Fruit fly (Drosophila melanogaster) whole organism, embryonic: ENCODE results near the gene Ir87a.

ENCODE experiments used
- Abd-B ChIP-seq: fragments of 200-800 bp; sonication (Bioruptor generic); optimal IDR thresholded peaks from 2 replicates; lab custom pipeline; 2018; ENCODE audit warnings: missing biosample characterization, mild to moderate bottlenecking, missing genetic modification characterization, moderate library complexity
- Atf6 ChIP-seq: fragments of 200-800 bp; sonication (Bioruptor generic); IDR thresholded peaks from 2 replicates; pipeline ENCODE4 v1.3.6; 2022; ENCODE audit warnings: missing biosample characterization, missing genetic modification characterization
- CG1024 ChIP-seq: fragments of 200-800 bp; sonication (Bioruptor generic); IDR thresholded peaks from 2 replicates; pipeline ENCODE4 v1.3.6; 2022; ENCODE audit warnings: missing biosample characterization, missing genetic modification characterization
- CG10959 ChIP-seq: fragments of 200-800 bp; sonication (Bioruptor generic); IDR thresholded peaks from 2 replicates; pipeline ENCODE4 v1.3.6; 2022; ENCODE audit warnings: missing biosample characterization, missing genetic modification characterization
- CG12104 ChIP-seq: fragments of 200-800 bp; sonication (Bioruptor generic); optimal IDR thresholded peaks from 3 replicates; lab custom pipeline; 2016; ENCODE audit warnings: missing biosample characterization, missing genetic modification characterization
- CG12219 ChIP-seq: fragments of 200-800 bp; sonication (Bioruptor generic); optimal IDR thresholded peaks from 3 replicates; lab custom pipeline; 2018; ENCODE audit warnings: missing biosample characterization, mild to moderate bottlenecking, missing genetic modification characterization
- CG12659 ChIP-seq: fragments of 200-800 bp; sonication (Bioruptor generic); optimal IDR thresholded peaks from 3 replicates; lab custom pipeline; 2017; ENCODE audit warnings: mild to moderate bottlenecking, missing biosample characterization, missing genetic modification reagents, missing genetic modification characterization
- CG13296 ChIP-seq: fragments of 200-800 bp; sonication (Bioruptor generic); optimal IDR thresholded peaks from 3 replicates; lab custom pipeline; 2018; ENCODE audit warnings: missing biosample characterization, mild to moderate bottlenecking, missing genetic modification characterization
- CG13424 ChIP-seq: fragments of 200-800 bp; sonication (Bioruptor generic); optimal IDR thresholded peaks from 2 replicates; lab custom pipeline; 2019; ENCODE audit warnings: missing biosample characterization, mild to moderate bottlenecking, missing genetic modification characterization, moderate library complexity
- CG14860 ChIP-seq: fragments of 200-800 bp; sonication (Bioruptor generic); IDR thresholded peaks from 3 replicates; pipeline ENCODE4 v1.3.6; 2022; ENCODE audit warnings: missing biosample characterization, missing genetic modification characterization; ENCODE audit not compliant: partially characterized antibody
- CG15073 ChIP-seq: fragments of 200-800 bp; sonication (Bioruptor generic); optimal IDR thresholded peaks from 2 replicates; lab custom pipeline; 2016; ENCODE audit warnings: missing biosample characterization, missing genetic modification characterization
- CG15479 ChIP-seq: fragments of 200-800 bp; sonication (Bioruptor generic); optimal IDR thresholded peaks from 3 replicates; lab custom pipeline; 2019; ENCODE audit warnings: missing biosample characterization, mild to moderate bottlenecking, missing genetic modification characterization, moderate library complexity
- CG16863 ChIP-seq: fragments of 200-800 bp; sonication (Bioruptor generic); optimal IDR thresholded peaks from 3 replicates; lab custom pipeline; 2016; ENCODE audit warnings: missing biosample characterization, missing genetic modification characterization
- CG18619 ChIP-seq: fragments of 200-800 bp; sonication (Bioruptor generic); optimal IDR thresholded peaks from 3 replicates; lab custom pipeline; 2017; ENCODE audit warnings: missing biosample characterization, mild to moderate bottlenecking, missing genetic modification characterization
- CG31441 ChIP-seq: fragments of 200-800 bp; sonication (Bioruptor generic); IDR thresholded peaks from 2 replicates; pipeline ENCODE4 v1.3.6; 2022; ENCODE audit warnings: missing biosample characterization, missing genetic modification characterization
- CG3407 ChIP-seq: fragments of 200-800 bp; sonication (Bioruptor generic); optimal IDR thresholded peaks from 2 replicates; lab custom pipeline; 2018; ENCODE audit warnings: missing biosample characterization, mild to moderate bottlenecking, missing genetic modification characterization
- CG6683 ChIP-seq: fragments of 200-800 bp; sonication (Bioruptor generic); optimal IDR thresholded peaks from 2 replicates; lab custom pipeline; 2017; ENCODE audit warnings: missing biosample characterization, mild to moderate bottlenecking, missing genetic modification characterization, missing genetic modification reagents
- CG6813 ChIP-seq: fragments of 200-800 bp; sonication (Bioruptor generic); optimal IDR thresholded peaks from 2 replicates; lab custom pipeline; 2017; ENCODE audit warnings: missing biosample characterization, missing genetic modification characterization, mild to moderate bottlenecking, moderate library complexity, missing genetic modification reagents
- CG6854 ChIP-seq: fragments of 200-800 bp; sonication (Bioruptor generic); optimal IDR thresholded peaks from 3 replicates; lab custom pipeline; 2017; ENCODE audit warnings: missing biosample characterization, mild to moderate bottlenecking, missing genetic modification characterization
- Dek ChIP-seq: fragments of 200-800 bp; sonication (Bioruptor generic); optimal IDR thresholded peaks from 3 replicates; lab custom pipeline; 2019; ENCODE audit warnings: missing biosample characterization, mild to moderate bottlenecking, missing genetic modification characterization, moderate library complexity
- Ets65A ChIP-seq: fragments of 200-800 bp; sonication (Bioruptor generic); peaks from one replicate; lab custom pipeline; 2016; ENCODE audit warnings: missing biosample characterization, missing genetic modification characterization
- H15 ChIP-seq: fragments of 200-800 bp; sonication (Bioruptor generic); IDR thresholded peaks from 3 replicates; pipeline ENCODE4 v1.3.6; 2022; ENCODE audit warnings: missing biosample characterization, missing genetic modification characterization
- Hmx ChIP-seq: fragments of 200-800 bp; sonication (Bioruptor generic); optimal IDR thresholded peaks from 2 replicates; lab custom pipeline; 2016; ENCODE audit warnings: missing biosample characterization, missing genetic modification characterization
- Lpt ChIP-seq: fragments of >200 bp; optimal IDR thresholded peaks from 2 replicates; lab custom pipeline; 2018; ENCODE audit warnings: missing biosample characterization, missing genetic modification characterization
- Max ChIP-seq: fragments of 200-800 bp; sonication (Bioruptor generic); optimal IDR thresholded peaks from 2 replicates; lab custom pipeline; 2016; ENCODE audit warnings: missing biosample characterization, mild to moderate bottlenecking, missing genetic modification characterization
- Med ChIP-seq: fragments of 200-800 bp; sonication (Bioruptor generic); peaks from one replicate; lab custom pipeline; 2016; ENCODE audit warnings: missing biosample characterization, missing genetic modification characterization, mild to moderate bottlenecking, inconsistent platforms, moderate library complexity
- Nf-YC ChIP-seq: fragments of 200-800 bp; optimal IDR thresholded peaks from 3 replicates; lab custom pipeline; 2019; ENCODE audit warnings: missing biosample characterization, mild to moderate bottlenecking, missing genetic modification characterization, moderate library complexity
- Oli ChIP-seq: fragments of 200-800 bp; sonication (Bioruptor generic); optimal IDR thresholded peaks from 2 replicates; lab custom pipeline; 2018; ENCODE audit warnings: missing biosample characterization, mild to moderate bottlenecking, missing genetic modification characterization, moderate library complexity
- Side ChIP-seq: fragments of 200-800 bp; sonication (Bioruptor generic); optimal IDR thresholded peaks from 2 replicates; lab custom pipeline; 2016; ENCODE audit warnings: missing biosample characterization, missing genetic modification characterization
- Stat92E ChIP-seq, 3 experiments: fragments of >200 bp in 2 of 3; fragments of 200-800 bp in 1 of 3; sonication (Bioruptor generic) in 1 of 3; optimal IDR thresholded peaks; 2 replicates each; lab custom pipeline; 2017 to 2019; ENCODE audit warnings: missing biosample characterization in 3 of 3, missing genetic modification characterization in 3 of 3, mild to moderate bottlenecking in 1 of 3, moderate library complexity in 1 of 3
- Usf ChIP-seq: fragments of 200-800 bp; sonication (Bioruptor generic); optimal IDR thresholded peaks from 2 replicates; lab custom pipeline; 2017; ENCODE audit warnings: missing genotype, missing biosample characterization, missing genetic modification characterization
- al ChIP-seq: fragments of 200-800 bp; sonication (Bioruptor generic); IDR thresholded peaks from 2 replicates; pipeline ENCODE4 v1.3.6; 2022; ENCODE audit warnings: missing biosample characterization, missing genetic modification characterization
- ash1 ChIP-seq: fragments of 200-800 bp; sonication (Bioruptor generic); optimal IDR thresholded peaks from 2 replicates; lab custom pipeline; 2018; ENCODE audit warnings: missing biosample characterization, mild to moderate bottlenecking, missing genetic modification characterization
- cg ChIP-seq: fragments of 200-800 bp; sonication (Bioruptor generic); optimal IDR thresholded peaks from 3 replicates; lab custom pipeline; 2019; ENCODE audit warnings: missing biosample characterization, mild to moderate bottlenecking, missing genetic modification characterization, moderate library complexity
- crc ChIP-seq: fragments of 200-800 bp; sonication (Bioruptor generic); optimal IDR thresholded peaks from 2 replicates; lab custom pipeline; 2016; ENCODE audit warnings: missing biosample characterization, missing genetic modification characterization
- crol ChIP-seq: fragments of 200-800 bp; sonication (Bioruptor generic); IDR thresholded peaks from 2 replicates; pipeline ENCODE4 v1.3.6; 2022; ENCODE audit warnings: missing biosample characterization, missing genetic modification characterization
- gcm ChIP-seq: fragments of 200-800 bp; sonication (Bioruptor generic); optimal IDR thresholded peaks from 2 replicates; lab custom pipeline; 2019; ENCODE audit warnings: missing biosample characterization, mild to moderate bottlenecking, missing genetic modification characterization, moderate library complexity
- gcm2 ChIP-seq: fragments of 200-800 bp; sonication (Bioruptor generic); optimal IDR thresholded peaks from 2 replicates; lab custom pipeline; 2016; ENCODE audit warnings: missing biosample characterization, missing genetic modification characterization
- grau ChIP-seq: fragments of 200-800 bp; optimal IDR thresholded peaks from 3 replicates; lab custom pipeline; 2019; ENCODE audit warnings: missing biosample characterization, mild to moderate bottlenecking, missing genetic modification characterization, moderate library complexity
- jigr1 ChIP-seq: fragments of 200-800 bp; sonication (Bioruptor generic); IDR thresholded peaks from 3 replicates; pipeline ENCODE4 v1.3.6; 2022; ENCODE audit warnings: missing biosample characterization, missing genetic modification characterization
- org-1 ChIP-seq: fragments of 200-800 bp; sonication (Bioruptor generic); optimal IDR thresholded peaks from 2 replicates; lab custom pipeline; 2017; ENCODE audit warnings: missing biosample characterization, missing genetic modification characterization
- sc ChIP-seq, 3 experiments: fragments of >200 bp in 2 of 3; fragments of 200-800 bp in 1 of 3; sonication (Bioruptor generic) in 1 of 3; optimal IDR thresholded peaks; 2 replicates in 2 of 3; 3 replicates in 1 of 3; lab custom pipeline; 2017; ENCODE audit warnings: mild to moderate bottlenecking in 1 of 3, missing biosample characterization in 1 of 3, missing genetic modification characterization in 1 of 3, missing genetic modification reagents in 1 of 3
- schlank ChIP-seq: fragments of 200-800 bp; sonication (Bioruptor generic); optimal IDR thresholded peaks from 2 replicates; lab custom pipeline; 2018; ENCODE audit warnings: missing biosample characterization, mild to moderate bottlenecking, missing genetic modification characterization
- sens-2 ChIP-seq: fragments of 200-800 bp; sonication (Bioruptor generic); IDR thresholded peaks from 2 replicates; pipeline ENCODE4 v1.3.6; 2022; ENCODE audit warnings: missing biosample characterization, missing genetic modification characterization
- ssp ChIP-seq: fragments of 200-800 bp; sonication (Bioruptor generic); IDR thresholded peaks from 2 replicates; pipeline ENCODE4 v1.3.6; 2022; ENCODE audit warnings: missing biosample characterization, missing genetic modification characterization
- tap ChIP-seq: fragments of 200-800 bp; optimal IDR thresholded peaks from 3 replicates; lab custom pipeline; 2019; ENCODE audit warnings: missing biosample characterization, mild to moderate bottlenecking, missing genetic modification characterization, moderate library complexity
- tx ChIP-seq: fragments of 200-800 bp; sonication (Bioruptor generic); optimal IDR thresholded peaks from 2 replicates; lab custom pipeline; 2016; ENCODE audit warnings: missing biosample characterization, missing genetic modification characterization
- wek ChIP-seq: fragments of 200-800 bp; sonication (Bioruptor generic); optimal IDR thresholded peaks from 3 replicates; lab custom pipeline; 2018; ENCODE audit warnings: missing biosample characterization, mild to moderate bottlenecking, missing genetic modification characterization, moderate library complexity
- z ChIP-seq: fragments of 200-800 bp; sonication (Bioruptor generic); IDR thresholded peaks from 3 replicates; pipeline ENCODE4 v1.3.6; 2022; ENCODE audit warnings: missing biosample characterization, missing genetic modification characterization

Ir87a gene

DNA sequence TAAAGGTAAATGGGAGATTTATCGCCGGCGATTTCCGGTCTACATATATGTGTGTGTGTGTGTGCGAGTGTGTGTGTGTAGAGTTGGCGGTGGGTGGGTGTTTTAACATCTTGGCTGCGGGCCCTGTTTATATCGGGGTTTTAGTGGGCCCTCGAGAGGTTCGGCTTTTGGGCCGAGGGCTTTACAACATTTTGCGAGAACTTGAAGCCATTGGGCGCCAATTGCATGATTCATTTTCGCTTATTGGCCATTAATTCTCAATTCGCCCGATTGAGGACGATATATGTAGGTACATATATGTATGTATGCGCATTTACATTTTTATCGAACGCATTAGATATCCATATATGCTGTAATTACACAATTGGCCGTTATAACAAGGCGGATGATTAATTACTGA lies 15.8 kb downstream of the Ir87a start:
- TF ChIP-seq Med (GFP tag; lab: Kevin White, UChicago), result peak; percentile 14
- peak; percentile 94 for TF ChIP-seq Ets65A (GFP tag; lab: Kevin White, UChicago)
- TF ChIP-seq cg (GFP tag; lab: Kevin White, UChicago), result peak; percentile 14
- no peak for TF ChIP-seq Hmx

DNA sequence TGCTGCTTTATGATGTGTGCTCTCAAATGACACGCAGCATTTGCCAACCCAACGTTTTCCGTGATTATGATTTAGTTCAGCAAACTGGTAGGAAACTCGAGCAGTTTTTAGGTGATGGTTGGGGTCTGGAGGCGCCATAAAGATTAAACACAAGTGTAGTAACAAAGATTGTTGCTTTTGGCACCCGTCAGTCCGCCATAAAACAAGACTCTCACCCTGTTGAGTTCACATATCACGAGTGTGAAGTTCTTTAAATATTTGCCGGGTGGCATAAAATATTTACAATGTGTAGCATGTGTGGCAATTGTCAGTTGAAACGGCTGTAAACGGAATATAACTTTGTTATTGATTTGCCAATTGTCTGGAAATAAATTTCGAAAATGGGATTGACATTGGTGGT lies 21.6 kb downstream of the Ir87a start:
- TF ChIP-seq al (GFP tag; lab: Robert Waterston, UW) (no peak), Stat92E (GFP tag; optimal IDR thresholded peaks at IDR 0.05; lab: Kevin White, UChicago) (no peak), CG13424 (peak; percentile 19), gcm (GFP tag; lab: Kevin White, UChicago) (peak; percentile 5), Max (GFP tag; lab: Kevin White, UChicago) (no peak), tx (GFP tag; lab: Kevin White, UChicago) (no peak), Lpt (GFP tag; lab: Kevin White, UChicago) (no peak), ash1 (GFP tag; lab: Kevin White, UChicago) (no peak), Side (GFP tag; lab: Kevin White, UChicago) (no peak), CG6813 (GFP tag; lab: Kevin White, UChicago) (peak; percentile 14), crol (GFP tag; lab: Robert Waterston, UW) (no peak), z (no peak), ssp (no peak), wek (GFP tag; lab: Kevin White, UChicago) (peak; percentile 21), CG14860 (GFP tag; lab: Robert Waterston, UW) (no peak), H15 (GFP tag; lab: Robert Waterston, UW) (no peak), sens-2 (GFP tag; lab: Robert Waterston, UW) (no peak), CG12219 (GFP tag; lab: Kevin White, UChicago) (peak; percentile 20), Usf (GFP tag; lab: Kevin White, UChicago) (no peak), sc (optimal IDR thresholded peaks at IDR 0.05; lab: Kevin White, UChicago) (no peak), sc (GFP tag; optimal IDR thresholded peaks at IDR 0.05; lab: Kevin White, UChicago) (no peak), Dek (no peak), CG6683 (GFP tag; lab: Kevin White, UChicago) (no peak), CG1024 (GFP tag; lab: Robert Waterston, UW) (no peak), CG18619 (peak; percentile 15), CG3407 (GFP tag; lab: Kevin White, UChicago) (no peak), schlank (tag; lab: Kevin White, UChicago) (peak; percentile 7), crc (GFP tag; lab: Kevin White, UChicago) (peak; percentile 3), tap (tag; lab: Kevin White, UChicago) (peak; percentile 3), Abd-B (GFP tag; lab: Kevin White, UChicago) (no peak), CG13296 (peak; percentile 36), CG16863 (GFP tag; lab: Kevin White, UChicago) (no peak), CG12659 (GFP tag; lab: Kevin White, UChicago) (peak; percentile 21), CG31441 (GFP tag; lab: Robert Waterston, UW) (peak; percentile 32; the same call in 1 of the 2 replicates), Nf-YC (peak; percentile 17), CG6854 (no peak), org-1 (no peak), Oli (tag; lab: Kevin White, UChicago) (peak; percentile 31), CG12104 (no peak), Atf6 (GFP tag; lab: Robert Waterston, UW) (0 out of 2 replicates have a peak, but pooled peaks have one; percentile 11), CG15479 (no peak), CG15073 (GFP tag; lab: Kevin White, UChicago) (no peak), gcm2 (no peak), jigr1 (GFP tag; lab: Robert Waterston, UW) (no peak), grau (peak; percentile 23), CG10959 (GFP tag; lab: Robert Waterston, UW) (no peak)
